Worm (Caenorhabditis elegans) whole organism, L1 larva: ENCODE measurements around the gene dod-20.

Source experiments
- C16A3.4 ChIP-seq: fragments of 150-350 bp; optimal IDR thresholded peaks from 2 replicates; lab custom pipeline; 2014; ENCODE audit warnings: missing biosample characterization, missing genetic modification characterization
- C34B4.2 ChIP-seq: sonication (generic microtip); optimal IDR thresholded peaks from 2 replicates; lab custom pipeline; 2017; ENCODE audit warnings: mild to moderate bottlenecking, missing genetic modification characterization, missing compliant biosample characterization
- ama-1 ChIP-seq: fragments of 150-350 bp; optimal IDR thresholded peaks from 2 replicates; lab custom pipeline; 2014
- blmp-1 ChIP-seq: fragments of 150-350 bp; optimal IDR thresholded peaks from 2 replicates; lab custom pipeline; 2014; ENCODE audit warnings: missing biosample characterization, missing genetic modification characterization
- ceh-82 ChIP-seq, 3 experiments: fragments of 150-350 bp in 1 of 3; sonication (generic microtip) in 2 of 3; optimal IDR thresholded peaks; 2 replicates each; lab custom pipeline; 2014 to 2017; ENCODE audit warnings: missing biosample characterization in 3 of 3, missing genetic modification characterization in 3 of 3
- dpl-1 ChIP-seq, 3 experiments: fragments of 150-350 bp in 2 of 3; sonication (generic microtip) in 1 of 3; optimal IDR thresholded peaks; 2 replicates each; lab custom pipeline; 2014 to 2017; ENCODE audit warnings: missing biosample characterization in 3 of 3, missing genetic modification characterization in 3 of 3, missing genetic modification reagents in 3 of 3
- efl-1 ChIP-seq, 4 experiments: fragments of 150-350 bp; optimal IDR thresholded peaks in 3 of 4; peaks in 1 of 4; 1 replicate in 1 of 4; 2 replicates in 3 of 4; lab custom pipeline; 2014; ENCODE audit warnings: missing biosample characterization in 2 of 4, missing genetic modification characterization in 2 of 4, missing genetic modification reagents in 2 of 4
- egl-27 ChIP-seq, 2 experiments: fragments of 150-350 bp in 1 of 2; sonication (generic microtip); optimal IDR thresholded peaks; 3 replicates each; lab custom pipeline; 2017 to 2018; ENCODE audit warnings: missing biosample characterization in 2 of 2, missing genetic modification characterization in 2 of 2, missing genetic modification reagents in 2 of 2
- elt-2 ChIP-seq: sonication (generic microtip); optimal IDR thresholded peaks from 2 replicates; lab custom pipeline; 2016; ENCODE audit warnings: missing genetic modification characterization, mild to moderate bottlenecking, inconsistent platforms, missing compliant biosample characterization, missing genetic modification reagents
- ets-5 ChIP-seq: fragments of 200-800 bp; sonication (Bioruptor generic); IDR thresholded peaks from 2 replicates; pipeline ENCODE4 v1.3.6; 2022; ENCODE audit warnings: missing genetic modification characterization, missing compliant biosample characterization
- fkh-10 ChIP-seq: sonication (generic microtip); optimal IDR thresholded peaks from 2 replicates; lab custom pipeline; 2017; ENCODE audit warnings: missing biosample characterization, missing genetic modification reagents, missing genetic modification characterization
- fos-1 ChIP-seq: fragments of 150-350 bp; optimal IDR thresholded peaks from 2 replicates; lab custom pipeline; 2014; ENCODE audit warnings: missing biosample characterization, missing genetic modification characterization
- irx-1 ChIP-seq: sonication (generic microtip); optimal IDR thresholded peaks from 2 replicates; lab custom pipeline; 2016; ENCODE audit warnings: missing genetic modification characterization, missing compliant biosample characterization
- isw-1 ChIP-seq: fragments of 200-800 bp; sonication (Bioruptor generic); IDR thresholded peaks from 2 replicates; pipeline ENCODE4 v1.3.6; 2022; ENCODE audit warnings: missing genetic modification characterization, missing compliant biosample characterization
- lin-14 ChIP-seq: fragments of 200-800 bp; sonication (Bioruptor generic); optimal IDR thresholded peaks from 2 replicates; lab custom pipeline; 2018; ENCODE audit warnings: mild to moderate bottlenecking, missing genetic modification characterization, moderate library complexity, missing compliant biosample characterization
- lin-15B ChIP-seq: fragments of 150-350 bp; sonication (generic microtip); optimal IDR thresholded peaks from 3 replicates; lab custom pipeline; 2014; ENCODE audit warnings: missing biosample characterization, missing genetic modification characterization
- lin-35 ChIP-seq, 2 experiments: fragments of 150-350 bp; optimal IDR thresholded peaks; 2 replicates each; lab custom pipeline; 2014; ENCODE audit warnings: missing biosample characterization in 2 of 2, missing genetic modification characterization in 2 of 2, missing genetic modification reagents in 2 of 2
- lin-39 ChIP-seq: fragments of 150-350 bp; optimal IDR thresholded peaks from 2 replicates; lab custom pipeline; 2014; ENCODE audit warnings: missing biosample characterization, missing genetic modification reagents, missing genetic modification characterization
- mep-1 ChIP-seq: fragments of 150-350 bp; optimal IDR thresholded peaks from 2 replicates; lab custom pipeline; 2014; ENCODE audit warnings: missing biosample characterization, missing genetic modification characterization
- nhr-11 ChIP-seq: fragments of 150-350 bp; optimal IDR thresholded peaks from 2 replicates; lab custom pipeline; 2014; ENCODE audit warnings: missing biosample characterization, missing genetic modification characterization
- nhr-12 ChIP-seq: sonication (generic microtip); optimal IDR thresholded peaks from 2 replicates; lab custom pipeline; 2017; ENCODE audit warnings: missing biosample characterization, missing genetic modification characterization
- nhr-20 ChIP-seq: sonication (generic microtip); optimal IDR thresholded peaks from 2 replicates; lab custom pipeline; 2016; ENCODE audit warnings: mild to moderate bottlenecking, missing genetic modification characterization, missing compliant biosample characterization
- nhr-237 ChIP-seq: fragments of 150-350 bp; optimal IDR thresholded peaks from 2 replicates; lab custom pipeline; 2014; ENCODE audit warnings: missing biosample characterization, missing genetic modification characterization
- nhr-28 ChIP-seq: fragments of 150-350 bp; optimal IDR thresholded peaks from 2 replicates; lab custom pipeline; 2014; ENCODE audit warnings: missing biosample characterization, missing genetic modification characterization
- nhr-76 ChIP-seq: sonication (generic microtip); optimal IDR thresholded peaks from 2 replicates; lab custom pipeline; 2017; ENCODE audit warnings: missing biosample characterization, missing genetic modification characterization
- nhr-77 ChIP-seq: fragments of 150-350 bp; optimal IDR thresholded peaks from 2 replicates; lab custom pipeline; 2014; ENCODE audit warnings: missing biosample characterization, missing genetic modification characterization
- nhr-85 ChIP-seq: sonication (generic microtip); peaks from one replicate; lab custom pipeline; 2016; ENCODE audit warnings: missing genetic modification characterization, inconsistent platforms, missing compliant biosample characterization
- snpc-4 ChIP-seq: fragments of 150-350 bp; optimal IDR thresholded peaks from 2 replicates; lab custom pipeline; 2014; ENCODE audit warnings: missing biosample characterization, missing genetic modification characterization
- sox-4 ChIP-seq: sonication (generic microtip); optimal IDR thresholded peaks from 2 replicates; lab custom pipeline; 2016; ENCODE audit warnings: missing genetic modification characterization, missing compliant biosample characterization
- unc-30 ChIP-seq: sonication (generic microtip); optimal IDR thresholded peaks from 2 replicates; lab custom pipeline; 2017; ENCODE audit warnings: missing biosample characterization, missing genetic modification characterization
- unc-86 ChIP-seq: sonication (generic microtip); optimal IDR thresholded peaks from 2 replicates; lab custom pipeline; 2016; ENCODE audit warnings: missing genetic modification characterization, missing compliant biosample characterization
- xbp-1 ChIP-seq: sonication (generic microtip); optimal IDR thresholded peaks from 2 replicates; lab custom pipeline; 2016; ENCODE audit warnings: missing genetic modification characterization, missing compliant biosample characterization
- zag-1 ChIP-seq: fragments of 150-350 bp; optimal IDR thresholded peaks from 2 replicates; lab custom pipeline; 2014; ENCODE audit warnings: missing biosample characterization, missing genetic modification characterization
- zip-4 ChIP-seq: fragments of 200-800 bp; sonication (Bioruptor generic); optimal IDR thresholded peaks from 2 replicates; lab custom pipeline; 2018; ENCODE audit warnings: mild to moderate bottlenecking, missing genetic modification characterization, moderate library complexity, missing compliant biosample characterization
- ztf-11 ChIP-seq, 2 experiments: sonication (generic microtip); optimal IDR thresholded peaks; 2 replicates each; lab custom pipeline; 2016 to 2017; ENCODE audit warnings: missing genetic modification characterization in 2 of 2, missing biosample characterization in 1 of 2, missing compliant biosample characterization in 1 of 2

The dod-20 gene

ce11 chrV:433898-434297 is 11.7 kb downstream of the dod-20 start, which contains the start of gene B0554.2:
Gene B0554.2, plus strand, starts transcription at chrV:434198.
- TF ChIP-seq nhr-12 (tag; lab: Kevin White, UChicago), result no peak
- TF ChIP-seq lin-39 (tag; lab: Kevin White, UChicago), result no peak
- no peak for TF ChIP-seq nhr-85 (tag; lab: Kevin White, UChicago)
- TF ChIP-seq nhr-20, result no peak
- no peak for TF ChIP-seq dpl-1 (GFP tag; optimal IDR thresholded peaks at IDR 0.05; lab: Kevin White, UChicago)
- no peak for TF ChIP-seq unc-30
- TF ChIP-seq nhr-77, result no peak
- no peak for TF ChIP-seq elt-2 (tag; lab: Kevin White, UChicago)
- TF ChIP-seq ztf-11 (tag; optimal IDR thresholded peaks at IDR 0.05; lab: Kevin White, UChicago), result no peak
- no peak for TF ChIP-seq C16A3.4 (tag; lab: Kevin White, UChicago)
- no peak for TF ChIP-seq snpc-4 (tag; lab: Kevin White, UChicago)
- no peak for TF ChIP-seq blmp-1 (tag; lab: Kevin White, UChicago)
- no peak for TF ChIP-seq lin-14 (GFP tag; lab: Kevin White, UChicago)
- TF ChIP-seq ets-5 (GFP tag; lab: Robert Waterston, UW), result no peak

- no peak for TF ChIP-seq blmp-1 (tag; lab: Kevin White, UChicago)
- no peak for TF ChIP-seq sox-4 (tag; lab: Kevin White, UChicago)
- no peak for TF ChIP-seq nhr-76 (tag; lab: Kevin White, UChicago)
- no peak for TF ChIP-seq egl-27 (tag; optimal IDR thresholded peaks at IDR 0.05; lab: Kevin White, UChicago)
- TF ChIP-seq lin-15B, result no peak
- no peak for TF ChIP-seq ama-1 (lab: Kevin White, UChicago)
- no peak for TF ChIP-seq isw-1 (GFP tag; lab: Robert Waterston, UW)
- no peak for TF ChIP-seq unc-86
- no peak for TF ChIP-seq fos-1 (tag; lab: Kevin White, UChicago)
- no peak for TF ChIP-seq C16A3.4 (tag; lab: Kevin White, UChicago)
- no peak for TF ChIP-seq nhr-12 (tag; lab: Kevin White, UChicago)
- no peak for TF ChIP-seq irx-1
- no peak for TF ChIP-seq nhr-11 (tag; lab: Kevin White, UChicago)
Observed at ce11 chrV:438094-438493, 15.9 kb downstream of the dod-20 start, which contains the start of gene B0554.1. Gene B0554.1, plus strand, starts transcription at chrV:438394.

DNA sequence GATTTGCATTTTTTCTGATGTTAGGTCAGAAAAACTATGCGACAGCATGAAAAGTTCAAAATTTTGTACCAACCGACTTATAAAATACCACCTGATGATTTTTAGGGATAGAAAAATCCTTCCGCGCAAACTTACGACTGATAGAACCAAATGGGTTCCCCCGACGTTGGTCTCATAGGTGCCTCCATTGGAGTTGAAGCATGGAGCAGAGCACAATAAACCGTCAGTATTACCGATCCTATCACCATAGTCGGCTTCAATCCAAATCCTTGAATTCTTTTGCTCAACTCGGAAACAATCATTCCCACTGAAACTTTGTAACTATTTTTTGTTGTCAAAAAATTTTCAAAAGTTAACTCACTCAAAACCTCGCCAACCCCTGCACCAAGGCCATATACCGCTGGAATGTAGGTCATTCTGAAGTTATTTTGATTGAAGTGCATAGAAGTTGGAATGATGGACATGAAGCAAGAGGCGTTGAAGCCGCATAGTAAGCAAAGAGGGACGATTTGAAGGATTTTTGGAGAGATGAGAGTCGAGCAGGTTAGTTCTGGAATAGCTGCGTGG is 17.0 kb downstream of the dod-20 start:
- no peak for TF ChIP-seq ceh-82 (tag; optimal IDR thresholded peaks at IDR 0.05; lab: Kevin White, UChicago)
- no peak for TF ChIP-seq efl-1 (optimal IDR thresholded peaks at IDR 0.05; lab: Kevin White, UChicago)
- peak in 1 of 2 experiments; percentile 21 for TF ChIP-seq efl-1 (GFP tag; optimal IDR thresholded peaks at IDR 0.05 in 1 of 2; lab: Kevin White, UChicago)

DNA sequence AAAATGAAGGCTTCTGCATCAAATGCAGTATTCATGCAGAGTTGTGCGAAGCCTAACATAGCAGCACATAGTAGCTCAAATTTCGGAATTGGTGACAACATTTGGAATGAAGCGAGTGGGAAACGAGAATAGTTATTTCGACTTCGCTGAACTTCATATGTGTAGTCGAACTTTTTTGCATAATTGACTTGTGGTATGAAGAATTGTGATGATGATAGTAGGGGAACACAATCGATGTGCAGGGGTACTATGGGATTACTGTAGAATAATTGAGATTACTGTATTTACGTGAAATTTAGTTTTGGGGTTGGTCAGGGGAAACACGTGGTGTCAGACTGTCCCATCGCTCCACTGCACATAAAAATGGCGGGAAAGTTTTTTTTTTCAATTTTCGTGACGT is 18.7 kb downstream of the dod-20 start, which contains the start of gene B0554.7:
TSS of gene B0554.7 (minus strand) at position 101 of the 400 bp plus-strand sequence.
- TF ChIP-seq mep-1 (tag; lab: Kevin White, UChicago), result no peak
- TF ChIP-seq xbp-1, result no peak
- no peak for TF ChIP-seq C34B4.2 (tag; lab: Kevin White, UChicago)
- TF ChIP-seq sox-4 (tag; lab: Kevin White, UChicago), result no peak
- TF ChIP-seq ceh-82 (tag; optimal IDR thresholded peaks at IDR 0.05; lab: Kevin White, UChicago), result no peak
- no peak for TF ChIP-seq lin-35 (GFP tag; optimal IDR thresholded peaks at IDR 0.05; lab: Kevin White, UChicago)
- TF ChIP-seq nhr-237 (tag; lab: Kevin White, UChicago), result no peak
- no peak for TF ChIP-seq nhr-28
- no peak for TF ChIP-seq zag-1 (tag; lab: Kevin White, UChicago)
- no peak for TF ChIP-seq fkh-10 (GFP tag; lab: Kevin White, UChicago)
- TF ChIP-seq nhr-11 (tag; lab: Kevin White, UChicago), result no peak
- TF ChIP-seq zip-4 (GFP tag; lab: Kevin White, UChicago), result no peak
- TF ChIP-seq, all 84 proteins: peak for 0
